Fruit fly (Drosophila melanogaster): ENCODE data around the gene CG9915.

The CG9915 gene

dm6 chrX:16358670-16359320 lies 45.9 kb upstream of the CG9915 start, which contains the start of the genes U2af50 and PIG-Q (continued):
- no peak for TF ChIP-seq CG11247 (GFP tag; IDR thresholded peaks at IDR 0.05)
- TF ChIP-seq ind (GFP tag; optimal IDR thresholded peaks at IDR 0.05) = peak; percentile 93
- TF ChIP-seq HmgD (GFP tag; optimal IDR thresholded peaks at IDR 0.05) = no peak
- TF ChIP-seq salm (tag; optimal IDR thresholded peaks at IDR 0.05) = peak; percentile 90
- peak; percentile 87 for TF ChIP-seq Drgx (GFP tag; IDR thresholded peaks at IDR 0.05)
- peak; percentile 77 to 96 for TF ChIP-seq bsh (GFP tag; optimal IDR thresholded peaks at IDR 0.05)
- TF ChIP-seq CG7987 (GFP tag; optimal IDR thresholded peaks at IDR 0.05) = peak; percentile 84
- peak; percentile 93 for TF ChIP-seq CG8388 (GFP tag; optimal IDR thresholded peaks at IDR 0.05)
- TF ChIP-seq Xrp1 (GFP tag; IDR thresholded peaks at IDR 0.05) = peak; percentile 95
- TF ChIP-seq Neu2 (GFP tag; optimal IDR thresholded peaks at IDR 0.05; ENCODE audit: borderline replicate concordance) = no peak
- peak; percentile 94 for TF ChIP-seq Oli (tag; optimal IDR thresholded peaks at IDR 0.05)
- peak; percentile 87 for TF ChIP-seq CG12299 (tag; optimal IDR thresholded peaks at IDR 0.05)
- TF ChIP-seq CG12769 (tag; optimal IDR thresholded peaks at IDR 0.05) = no peak
- no peak for TF ChIP-seq Dip3 (GFP tag; optimal IDR thresholded peaks at IDR 0.05)
- peak; percentile 91 for TF ChIP-seq CG18764 (GFP tag; optimal IDR thresholded peaks at IDR 0.05)
- TF ChIP-seq CG33557 (GFP tag; optimal IDR thresholded peaks at IDR 0.05) = peak; percentile 91
- TF ChIP-seq lbe (GFP tag; optimal IDR thresholded peaks at IDR 0.05) = peak; percentile 78
- TF ChIP-seq ERR (GFP tag; optimal IDR thresholded peaks at IDR 0.05) = no peak
- TF ChIP-seq nerfin-1 (tag; optimal IDR thresholded peaks at IDR 0.05) = peak; percentile 90
- peak; percentile 94 for TF ChIP-seq Dbx (GFP tag; IDR thresholded peaks at IDR 0.05)
- peak; percentile 76 for TF ChIP-seq cato (GFP tag; optimal IDR thresholded peaks at IDR 0.05; ENCODE audit: borderline replicate concordance)
- TF ChIP-seq MBD-R2 (GFP tag; IDR thresholded peaks at IDR 0.05) = peak; percentile 88
- TF ChIP-seq CG8089 (GFP tag; optimal IDR thresholded peaks at IDR 0.05) = peak; percentile 47
- TF ChIP-seq CG18011 (GFP tag; optimal IDR thresholded peaks at IDR 0.05) = peak; percentile 62
- TF ChIP-seq fru (optimal IDR thresholded peaks at IDR 0.05) = no peak
- TF ChIP-seq chn (GFP tag; optimal IDR thresholded peaks at IDR 0.05) = peak; percentile 56
- TF ChIP-seq ssp (GFP tag; IDR thresholded peaks at IDR 0.05) = peak; percentile 91
- TF ChIP-seq CG17912 (GFP tag; optimal IDR thresholded peaks at IDR 0.05) = peak; percentile 68
- no peak for TF ChIP-seq gt (GFP tag; IDR thresholded peaks at IDR 0.05)
- TF ChIP-seq esg (GFP tag; conservative IDR thresholded peaks at IDR 0.05) = peak; percentile 90
- TF ChIP-seq vfl (GFP tag; optimal IDR thresholded peaks at IDR 0.05) = peak; percentile 16
- TF ChIP-seq tap (tag; optimal IDR thresholded peaks at IDR 0.05) = peak; percentile 88
- no peak for TF ChIP-seq CG12236 (GFP tag; optimal IDR thresholded peaks at IDR 0.05)
- peak; percentile 85 for TF ChIP-seq run (tag; optimal IDR thresholded peaks at IDR 0.05)
- peak; percentile 32 for TF ChIP-seq CG33213 (GFP tag; optimal IDR thresholded peaks at IDR 0.05)
- TF ChIP-seq Abd-B (GFP tag; optimal IDR thresholded peaks at IDR 0.05) = peak; percentile 96
- TF ChIP-seq sug (tag; optimal IDR thresholded peaks at IDR 0.05) = peak; percentile 91
- TF ChIP-seq CG16813 (GFP tag; IDR thresholded peaks at IDR 0.05; ENCODE audit: partially characterized antibody) = peak; percentile 59
- peak; percentile 57 for TF ChIP-seq Camta (GFP tag; optimal IDR thresholded peaks at IDR 0.05)
- TF ChIP-seq CkIIα-i1 (GFP tag; IDR thresholded peaks at IDR 0.05) = no peak
- TF ChIP-seq CG17568 (GFP tag; optimal IDR thresholded peaks at IDR 0.05) = no peak
- TF ChIP-seq dimm (GFP tag; IDR thresholded peaks at IDR 0.05) = no peak
- peak; percentile 68 for TF ChIP-seq CG5953 (GFP tag; IDR thresholded peaks at IDR 0.05)
- peak; percentile 95 for TF ChIP-seq zen (tag; optimal IDR thresholded peaks at IDR 0.05)
- no peak for TF ChIP-seq p53 (GFP tag; optimal IDR thresholded peaks at IDR 0.05)
- TF ChIP-seq Kr (GFP tag; optimal IDR thresholded peaks at IDR 0.05) = peak; percentile 57
- TF ChIP-seq chinmo (GFP tag; IDR thresholded peaks at IDR 0.05; ENCODE audit: partially characterized antibody) = no peak
- no peak; the same call in none of the 2 replicates for TF ChIP-seq CG17612 (GFP tag; IDR thresholded peaks at IDR 0.05)
- peak; percentile 76; the same call in 1 of the 2 replicates for TF ChIP-seq CG11696 (GFP tag; IDR thresholded peaks at IDR 0.05)
- TF ChIP-seq CG17328 (GFP tag; IDR thresholded peaks at IDR 0.05) = peak; percentile 94

Data from whole organism, embryonic.